Fruit fly (Drosophila melanogaster): ENCODE results near the gene CG6006.

Gene CG6006

DNA sequence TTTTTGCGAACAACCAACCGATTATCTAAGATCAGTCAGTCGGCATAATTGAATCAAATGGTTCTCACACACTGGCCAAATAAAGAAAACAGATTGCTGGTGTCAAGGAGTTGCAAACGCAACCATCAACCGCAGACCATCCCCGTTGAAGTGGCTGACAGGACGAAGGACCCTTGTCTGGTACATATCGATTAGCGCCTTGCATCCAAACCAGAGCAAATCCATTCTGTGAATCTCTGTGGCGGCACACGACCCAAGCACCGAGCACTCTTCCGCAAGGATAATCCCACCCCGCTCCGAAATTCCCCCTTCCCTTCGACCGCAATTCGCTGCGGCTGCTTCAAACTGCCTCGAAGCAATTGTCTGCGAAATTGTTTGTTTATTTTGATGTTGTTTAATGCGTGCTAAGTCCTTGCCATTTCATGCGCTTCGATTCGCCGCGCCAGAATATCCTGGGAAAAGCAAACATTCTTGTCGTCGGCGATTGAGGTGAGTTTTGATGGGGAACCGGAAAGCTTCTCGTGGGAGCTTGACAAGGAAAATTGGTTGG, 1.4 kb upstream of the CG6006 start:
- TF ChIP-seq ttk (optimal IDR thresholded peaks at IDR 0.05) (no peak), h (optimal IDR thresholded peaks at IDR 0.05) (no peak), Myc (optimal IDR thresholded peaks at IDR 0.05) (no peak), insv (optimal IDR thresholded peaks at IDR 0.05) (no peak), psq (optimal IDR thresholded peaks at IDR 0.05) (no peak), Sin3A (optimal IDR thresholded peaks at IDR 0.05) (no peak)

DNA sequence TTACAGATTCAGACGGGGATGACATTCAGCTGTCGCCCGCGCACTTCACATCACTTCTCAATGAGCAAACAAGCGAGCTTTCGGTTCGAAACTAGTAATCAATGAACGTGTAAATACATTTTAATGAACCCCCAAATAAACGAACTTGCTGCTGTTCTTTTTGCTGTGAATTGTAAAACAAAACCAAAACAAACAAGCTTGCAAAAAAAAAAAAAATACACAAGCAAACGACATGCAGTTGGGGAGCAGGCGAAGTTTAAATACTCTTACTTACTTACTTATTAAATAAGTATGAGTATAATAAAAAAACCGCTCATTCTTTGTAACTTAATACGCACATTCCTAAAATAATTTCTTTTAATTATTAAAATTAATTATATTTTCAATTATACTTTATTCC, 519 bp upstream of the CG6006 start:
- TF ChIP-seq Myc (optimal IDR thresholded peaks at IDR 0.05) (no peak), insv (optimal IDR thresholded peaks at IDR 0.05) (no peak), ttk (optimal IDR thresholded peaks at IDR 0.05) (no peak), Sin3A (optimal IDR thresholded peaks at IDR 0.05) (no peak), psq (optimal IDR thresholded peaks at IDR 0.05) (no peak), h (optimal IDR thresholded peaks at IDR 0.05) (no peak)

- no peak for TF ChIP-seq ttk (optimal IDR thresholded peaks at IDR 0.05)
- no peak for TF ChIP-seq insv (optimal IDR thresholded peaks at IDR 0.05)
Observed at dm6 chr3R:16156032-16156431, 1.2 kb downstream of the CG6006 start.

DNA sequence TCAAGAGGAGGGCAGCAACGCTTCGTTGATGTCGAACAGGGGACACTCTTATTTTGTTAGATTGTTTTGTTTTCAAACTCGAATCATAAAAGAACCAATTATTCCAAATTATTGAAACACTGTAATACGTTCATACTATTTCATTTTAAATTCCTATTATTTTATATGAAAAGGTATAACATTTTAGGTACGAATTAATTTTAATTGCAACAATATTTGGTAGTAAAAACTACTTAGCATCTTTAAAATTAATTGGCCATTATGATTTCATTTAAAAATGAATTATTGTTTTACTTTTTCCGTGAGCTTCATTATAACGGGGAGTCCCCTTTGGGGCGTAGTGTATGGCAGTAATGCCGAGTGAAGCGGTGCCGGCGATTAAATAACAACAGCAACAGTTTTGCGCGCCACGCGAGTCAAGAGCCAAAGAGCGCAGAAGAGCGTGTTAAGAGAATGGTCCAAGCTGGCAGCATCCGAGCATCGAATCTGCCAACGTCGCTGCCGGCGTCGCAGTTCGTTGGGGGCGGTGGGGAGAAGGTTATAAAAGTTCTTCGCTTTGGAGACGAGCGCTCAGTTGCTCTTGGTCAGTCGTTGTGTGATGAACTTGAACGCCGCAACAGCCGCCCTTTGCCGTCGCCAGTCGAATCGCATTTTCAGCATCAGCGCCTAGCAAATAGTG, 2.9 kb downstream of the CG6006 start:
- no peak for TF ChIP-seq Myc (optimal IDR thresholded peaks at IDR 0.05)
- no peak for TF ChIP-seq Sin3A (optimal IDR thresholded peaks at IDR 0.05)
- TF ChIP-seq insv (optimal IDR thresholded peaks at IDR 0.05): no peak
- TF ChIP-seq ttk (optimal IDR thresholded peaks at IDR 0.05): no peak
- TF ChIP-seq psq (optimal IDR thresholded peaks at IDR 0.05): no peak
- no peak for TF ChIP-seq h (optimal IDR thresholded peaks at IDR 0.05)

DNA sequence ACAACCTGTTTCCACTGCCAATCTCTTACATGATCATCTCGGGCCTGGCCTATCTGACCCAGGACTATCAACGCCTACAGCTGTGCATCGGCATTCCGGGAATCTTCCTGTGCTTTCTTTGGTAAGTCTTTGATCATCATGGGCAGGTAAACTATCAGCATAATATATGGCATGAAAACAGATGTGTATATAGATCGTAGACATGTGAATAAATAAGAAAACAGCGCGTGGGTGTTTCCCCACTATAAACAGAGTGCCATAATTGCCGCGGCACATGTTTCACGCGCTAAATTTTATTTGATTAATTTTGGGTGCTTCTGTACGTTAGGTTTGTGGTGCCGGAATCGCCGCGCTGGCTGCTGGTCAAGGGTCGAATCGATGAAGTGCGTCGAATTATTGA, 13.3 kb downstream of the CG6006 start:
- TF ChIP-seq psq (optimal IDR thresholded peaks at IDR 0.05) (no peak), ttk (optimal IDR thresholded peaks at IDR 0.05) (no peak), Myc (optimal IDR thresholded peaks at IDR 0.05) (no peak), insv (optimal IDR thresholded peaks at IDR 0.05) (no peak), Sin3A (optimal IDR thresholded peaks at IDR 0.05) (no peak), h (optimal IDR thresholded peaks at IDR 0.05) (no peak)

DNA sequence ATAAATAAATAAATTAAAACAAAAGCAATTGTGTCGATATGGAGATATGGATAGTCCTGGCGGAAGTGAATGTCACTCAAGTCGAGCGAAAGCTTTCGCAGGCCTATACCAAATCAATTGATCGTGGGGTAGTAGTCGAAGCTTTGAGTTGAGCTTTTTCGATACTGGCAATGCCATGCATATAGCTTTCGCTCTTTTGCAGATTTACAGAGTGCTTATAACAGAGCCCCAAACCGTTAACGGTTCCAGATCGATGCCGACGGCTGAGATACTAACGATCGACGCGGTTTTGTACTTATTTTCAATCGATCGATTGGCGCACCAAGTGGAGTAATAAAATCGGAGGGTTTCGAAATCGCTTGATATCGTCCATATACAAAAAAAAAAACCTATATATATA, 17.0 kb downstream of the CG6006 start, which contains the start of gene CG8925:
Gene CG8925, plus strand, starts transcription at position 245 of the 400 bp plus-strand sequence.
- TF ChIP-seq psq (optimal IDR thresholded peaks at IDR 0.05): no peak
- no peak for TF ChIP-seq Sin3A (optimal IDR thresholded peaks at IDR 0.05)
- no peak for TF ChIP-seq ttk (optimal IDR thresholded peaks at IDR 0.05)
- TF ChIP-seq Myc (optimal IDR thresholded peaks at IDR 0.05): no peak
- TF ChIP-seq h (optimal IDR thresholded peaks at IDR 0.05): no peak
- TF ChIP-seq insv (optimal IDR thresholded peaks at IDR 0.05): no peak

DNA sequence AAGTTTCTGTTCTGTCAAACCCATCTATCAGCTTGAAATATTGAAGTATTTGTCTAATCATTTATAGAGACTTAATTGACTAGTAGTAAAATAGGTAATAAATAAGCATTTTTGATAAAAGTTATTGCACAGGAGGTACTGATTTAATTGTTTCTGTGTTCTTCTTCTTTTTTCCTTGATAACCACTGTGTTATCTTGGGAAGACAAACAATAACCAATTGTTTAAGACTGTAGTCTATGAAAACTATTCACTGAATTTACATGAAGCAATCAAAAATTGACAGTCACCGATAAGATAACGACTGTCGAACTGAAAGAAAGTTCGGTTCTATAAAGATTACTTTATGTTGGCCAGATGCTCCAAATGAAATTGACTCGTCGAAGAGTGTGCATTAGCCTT, 18.7 kb downstream of the CG6006 start:
- TF ChIP-seq ttk (optimal IDR thresholded peaks at IDR 0.05): no peak
- TF ChIP-seq Myc (optimal IDR thresholded peaks at IDR 0.05): no peak
- TF ChIP-seq h (optimal IDR thresholded peaks at IDR 0.05): no peak
- no peak for TF ChIP-seq insv (optimal IDR thresholded peaks at IDR 0.05)
- TF ChIP-seq Sin3A (optimal IDR thresholded peaks at IDR 0.05): no peak
- no peak for TF ChIP-seq psq (optimal IDR thresholded peaks at IDR 0.05)

DNA sequence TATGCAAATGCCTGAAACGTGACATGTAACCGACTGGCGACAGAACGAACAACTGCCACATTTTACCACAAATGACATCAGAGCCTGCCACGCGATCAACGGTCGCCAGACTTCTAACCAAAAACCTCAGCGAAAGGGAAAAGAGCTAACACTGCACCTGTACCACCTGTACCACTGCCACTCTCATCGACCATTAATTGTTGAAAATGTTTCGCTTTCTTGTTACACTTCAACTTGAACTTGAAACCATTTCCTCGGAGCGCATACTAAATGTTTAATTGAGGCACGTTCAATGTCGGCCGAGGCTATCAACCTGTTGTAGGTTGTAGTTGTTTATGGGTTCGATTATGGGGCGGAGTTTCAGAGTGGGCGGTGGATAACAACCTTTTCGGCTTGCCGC, 21.7 kb downstream of the CG6006 start:
- TF ChIP-seq psq (optimal IDR thresholded peaks at IDR 0.05) (no peak), Myc (optimal IDR thresholded peaks at IDR 0.05) (no peak), insv (optimal IDR thresholded peaks at IDR 0.05) (no peak), ttk (optimal IDR thresholded peaks at IDR 0.05) (no peak), Sin3A (optimal IDR thresholded peaks at IDR 0.05) (no peak), h (optimal IDR thresholded peaks at IDR 0.05) (no peak)

DNA sequence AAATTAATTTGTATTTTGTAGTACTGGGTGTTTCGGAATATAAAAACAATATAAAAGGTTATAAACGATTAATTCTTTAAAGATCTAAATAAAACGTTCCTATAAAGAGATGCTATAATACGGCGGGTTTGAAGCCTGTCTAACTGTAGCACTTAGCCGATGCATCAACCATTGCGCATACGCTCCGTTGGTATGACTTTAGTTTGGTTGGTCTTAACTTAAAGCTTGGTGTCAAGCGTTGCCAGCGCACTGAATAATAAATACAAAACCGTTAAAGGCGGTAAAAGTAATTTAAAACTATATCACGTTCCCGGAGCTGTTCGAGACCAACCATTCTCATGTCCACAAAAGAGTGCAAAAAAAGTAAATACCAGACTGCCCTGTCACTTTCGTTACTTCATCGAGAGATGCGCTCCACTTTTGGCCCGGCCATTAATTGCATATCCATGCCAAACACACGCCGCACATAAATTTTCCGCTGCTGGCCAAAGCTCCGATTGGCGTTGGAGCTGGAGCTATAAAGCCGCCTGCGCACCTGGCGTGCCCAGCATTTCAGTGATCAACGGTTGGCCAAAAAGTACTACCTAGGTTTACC, 25.8 kb downstream of the CG6006 start, which contains the start of gene CG8927:
Gene CG8927, plus strand, starts transcription at position 545 of the 595 bp plus-strand sequence.
- TF ChIP-seq psq (optimal IDR thresholded peaks at IDR 0.05): no peak
- no peak for TF ChIP-seq insv (optimal IDR thresholded peaks at IDR 0.05)
- no peak for TF ChIP-seq ttk (optimal IDR thresholded peaks at IDR 0.05)
- TF ChIP-seq h (optimal IDR thresholded peaks at IDR 0.05): no peak
- TF ChIP-seq Sin3A (optimal IDR thresholded peaks at IDR 0.05): no peak
- no peak for TF ChIP-seq Myc (optimal IDR thresholded peaks at IDR 0.05)

DNA sequence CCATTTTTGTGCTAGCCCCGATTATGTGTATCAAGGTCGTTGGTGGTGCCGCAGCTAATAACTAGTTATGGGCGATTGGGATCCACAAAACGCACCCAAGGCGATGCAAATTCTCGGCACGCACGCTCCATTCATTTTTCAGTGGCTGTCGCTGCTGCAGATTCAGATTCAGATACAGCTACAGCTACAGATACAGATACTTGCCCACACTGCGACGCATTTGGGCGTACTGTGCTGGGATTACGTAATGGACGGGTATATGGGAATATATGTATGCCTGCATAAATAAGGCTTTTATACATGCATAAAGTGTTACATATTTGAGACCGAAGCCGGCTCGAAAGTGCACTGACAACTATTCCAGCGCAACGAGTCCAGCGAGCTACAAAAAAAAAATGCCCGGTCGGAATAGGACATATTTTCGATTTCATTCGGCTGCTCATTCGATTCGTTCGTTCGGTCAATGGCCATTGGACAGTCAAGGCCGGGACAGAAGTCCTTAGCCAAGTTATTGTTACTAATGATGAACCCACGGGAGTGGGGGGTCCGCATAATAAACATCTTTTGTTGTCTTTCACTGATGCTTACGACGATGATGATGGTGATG, 27.6 kb downstream of the CG6006 start:
- TF ChIP-seq psq (optimal IDR thresholded peaks at IDR 0.05) (no peak), ttk (optimal IDR thresholded peaks at IDR 0.05) (no peak), Sin3A (optimal IDR thresholded peaks at IDR 0.05) (no peak), h (optimal IDR thresholded peaks at IDR 0.05) (no peak), Myc (optimal IDR thresholded peaks at IDR 0.05) (no peak), insv (optimal IDR thresholded peaks at IDR 0.05) (no peak)

DNA sequence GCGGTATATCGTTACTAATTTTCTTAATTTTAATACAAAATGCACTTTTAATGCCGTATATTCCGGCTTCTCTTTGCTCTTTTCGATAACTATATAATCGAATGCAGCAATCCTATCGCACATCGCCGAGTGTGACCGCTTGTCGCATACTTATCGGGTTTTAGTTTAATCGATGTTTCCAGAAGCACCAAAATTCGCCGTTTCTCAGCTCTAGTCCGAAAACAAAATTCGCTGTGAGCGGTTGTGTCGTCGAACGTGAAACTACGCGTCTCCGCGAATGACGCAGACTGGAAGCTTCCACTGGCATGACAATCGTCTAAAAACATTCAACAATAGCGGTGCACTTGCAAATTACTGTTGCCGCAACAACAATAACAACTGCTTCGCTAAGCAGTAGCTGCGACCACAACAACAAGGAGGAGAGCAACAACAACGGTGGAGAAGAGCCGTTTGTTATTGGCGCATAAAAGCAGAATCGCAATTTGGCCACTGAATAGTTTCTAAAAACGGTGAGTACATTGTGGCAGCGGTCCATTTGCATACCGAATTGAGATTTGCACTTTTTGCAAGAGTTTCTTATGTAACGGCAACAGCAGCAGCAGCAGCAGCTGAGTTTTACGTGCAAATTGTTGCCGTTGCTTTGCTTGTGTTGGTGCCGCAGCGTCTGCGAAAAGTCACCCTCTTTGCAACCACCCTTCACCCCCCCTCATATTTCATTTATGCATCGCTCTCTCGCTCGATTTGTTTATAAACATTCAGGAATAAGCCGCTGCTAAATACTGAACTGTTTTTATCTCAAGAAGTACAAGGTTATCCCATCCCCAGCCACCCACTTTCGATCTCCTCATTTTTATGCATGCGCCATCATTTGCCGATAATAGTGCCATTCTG, 32.3 kb downstream of the CG6006 start, which contains the start of gene sra:
Gene sra, plus strand, starts transcription at position 209 of the 891 bp plus-strand sequence.
- no peak for TF ChIP-seq Sin3A (optimal IDR thresholded peaks at IDR 0.05)
- TF ChIP-seq psq (optimal IDR thresholded peaks at IDR 0.05): no peak
- TF ChIP-seq h (optimal IDR thresholded peaks at IDR 0.05): no peak
